Fruit fly (Drosophila melanogaster) whole organism, embryonic: Measurements from ENCODE around the gene Bcat.
A peak's percentile ranks its signal among the peaks of the same experiment; 100 is the strongest.

ENCODE experiments used
- Atf-2 ChIP-seq: fragments of 200-800 bp; sonication (Bioruptor generic); optimal IDR thresholded peaks from 2 replicates; lab custom pipeline; 2016; ENCODE audit warnings: missing biosample characterization, missing genetic modification characterization
- CG10147 ChIP-seq: fragments of 200-800 bp; sonication (Bioruptor generic); optimal IDR thresholded peaks from 2 replicates; lab custom pipeline; 2019; ENCODE audit warnings: missing biosample characterization, mild to moderate bottlenecking, missing genetic modification characterization, moderate library complexity
- CG10209 ChIP-seq: fragments of 200-800 bp; sonication (Bioruptor generic); optimal IDR thresholded peaks from 3 replicates; lab custom pipeline; 2017; ENCODE audit warnings: missing biosample characterization, mild to moderate bottlenecking, missing genetic modification characterization, missing genetic modification reagents
- CG10267 ChIP-seq: fragments of 200-800 bp; sonication (Bioruptor generic); optimal IDR thresholded peaks from 2 replicates; lab custom pipeline; 2018; ENCODE audit warnings: missing biosample characterization, mild to moderate bottlenecking, missing genetic modification characterization, moderate library complexity
- CG10366 ChIP-seq: fragments of 200-800 bp; sonication (Bioruptor generic); IDR thresholded peaks from 2 replicates; pipeline ENCODE4 v1.3.6; 2022; ENCODE audit warnings: missing biosample characterization, missing genetic modification characterization
- CG10654 ChIP-seq: fragments of 200-800 bp; sonication (Bioruptor generic); optimal IDR thresholded peaks from 2 replicates; lab custom pipeline; 2016; ENCODE audit warnings: missing biosample characterization, missing genetic modification characterization
- CG11247 ChIP-seq: fragments of 200-800 bp; sonication (Bioruptor generic); IDR thresholded peaks from 2 replicates; pipeline ENCODE4 v1.3.6; 2022; ENCODE audit warnings: missing biosample characterization, missing genetic modification characterization
- CG12155 ChIP-seq: fragments of 200-800 bp; sonication (Bioruptor generic); optimal IDR thresholded peaks from 3 replicates; lab custom pipeline; 2016; ENCODE audit warnings: missing biosample characterization, missing genetic modification characterization
- CG13775 ChIP-seq: fragments of 200-800 bp; sonication (Bioruptor generic); optimal IDR thresholded peaks from 3 replicates; lab custom pipeline; 2017; ENCODE audit warnings: missing biosample characterization, mild to moderate bottlenecking, missing genetic modification characterization
- CG15073 ChIP-seq: fragments of 200-800 bp; sonication (Bioruptor generic); optimal IDR thresholded peaks from 2 replicates; lab custom pipeline; 2016; ENCODE audit warnings: missing biosample characterization, missing genetic modification characterization
- CG1603 ChIP-seq: fragments of 200-800 bp; sonication (Bioruptor generic); optimal IDR thresholded peaks from 2 replicates; lab custom pipeline; 2019; ENCODE audit warnings: missing biosample characterization, mild to moderate bottlenecking, missing genetic modification characterization, moderate library complexity
- CG2120 ChIP-seq: fragments of 200-800 bp; sonication (Bioruptor generic); optimal IDR thresholded peaks from 3 replicates; lab custom pipeline; 2016; ENCODE audit warnings: missing biosample characterization, missing genetic modification characterization
- CG2712 ChIP-seq: fragments of 200-800 bp; optimal IDR thresholded peaks from 3 replicates; lab custom pipeline; 2019; ENCODE audit warnings: missing biosample characterization, mild to moderate bottlenecking, missing genetic modification characterization, moderate library complexity
- CG34422 ChIP-seq: fragments of 200-800 bp; sonication (Bioruptor generic); IDR thresholded peaks from 3 replicates; pipeline ENCODE4 v1.3.6; 2022; ENCODE audit warnings: missing biosample characterization, missing genetic modification characterization
- CG3726 ChIP-seq: fragments of 200-800 bp; sonication (Bioruptor generic); IDR thresholded peaks from 3 replicates; pipeline ENCODE4, ENCODE4 v1.3.6; 2022; ENCODE audit warnings: missing biosample characterization, missing genetic modification characterization
- CG4282 ChIP-seq: fragments of 200-800 bp; sonication (Bioruptor generic); optimal IDR thresholded peaks from 2 replicates; lab custom pipeline; 2016; ENCODE audit warnings: missing biosample characterization, missing genetic modification characterization
- CG4820 ChIP-seq: fragments of 200-800 bp; sonication (Bioruptor generic); optimal IDR thresholded peaks from 3 replicates; lab custom pipeline; 2016; ENCODE audit warnings: missing biosample characterization, missing genetic modification characterization
- CG7271 ChIP-seq: fragments of 200-800 bp; sonication (Bioruptor generic); optimal IDR thresholded peaks from 2 replicates; lab custom pipeline; 2018; ENCODE audit warnings: missing biosample characterization, mild to moderate bottlenecking, missing genetic modification characterization, moderate library complexity
- CG7372 ChIP-seq: fragments of 200-800 bp; sonication (Bioruptor generic); IDR thresholded peaks from 2 replicates; pipeline ENCODE4 v1.3.6; 2022; ENCODE audit warnings: missing biosample characterization, missing genetic modification characterization
- CG7963 ChIP-seq: fragments of 200-800 bp; sonication (Bioruptor generic); IDR thresholded peaks from 3 replicates; pipeline ENCODE4 v1.3.6; 2022; ENCODE audit warnings: missing biosample characterization, missing genetic modification characterization; ENCODE audit not compliant: partially characterized antibody
- CG8388 ChIP-seq: fragments of 200-800 bp; sonication (Bioruptor generic); optimal IDR thresholded peaks from 2 replicates; lab custom pipeline; 2019; ENCODE audit warnings: missing biosample characterization, mild to moderate bottlenecking, missing genetic modification characterization, moderate library complexity
- CG9876 ChIP-seq: fragments of 200-800 bp; sonication (Bioruptor generic); optimal IDR thresholded peaks from 2 replicates; lab custom pipeline; 2016; ENCODE audit warnings: missing biosample characterization, missing genetic modification characterization
- CrebB ChIP-seq: fragments of 200-800 bp; sonication (Bioruptor generic); optimal IDR thresholded peaks from 3 replicates; lab custom pipeline; 2018; ENCODE audit warnings: missing biosample characterization, mild to moderate bottlenecking, missing genetic modification characterization
- Fer1 ChIP-seq: fragments of 200-800 bp; sonication (Bioruptor generic); optimal IDR thresholded peaks from 2 replicates; lab custom pipeline; 2017; ENCODE audit warnings: missing biosample characterization, mild to moderate bottlenecking, missing genetic modification characterization
- GATAe ChIP-seq: fragments of 200-800 bp; sonication (Bioruptor generic); conservative IDR thresholded peaks from 2 replicates; pipeline ENCODE4 v1.3.6; 2022; ENCODE audit warnings: missing biosample characterization, missing genetic modification characterization
- Gug ChIP-seq: fragments of 200-800 bp; sonication (Bioruptor generic); IDR thresholded peaks from 4 replicates; pipeline ENCODE4 v1.3.6; 2022; ENCODE audit warnings: missing biosample characterization, missing genetic modification characterization
- HHEX ChIP-seq: fragments of 200-800 bp; sonication (Bioruptor generic); optimal IDR thresholded peaks from 3 replicates; lab custom pipeline; 2017; ENCODE audit warnings: missing biosample characterization, mild to moderate bottlenecking, missing genetic modification characterization, missing genetic modification reagents
- HmgD ChIP-seq: fragments of 200-800 bp; sonication (Bioruptor generic); optimal IDR thresholded peaks from 3 replicates; lab custom pipeline; 2016; ENCODE audit warnings: missing biosample characterization, missing genetic modification characterization
- Hr78 ChIP-seq, 2 experiments: fragments of 200-800 bp in 1 of 2; fragments of >200 bp in 1 of 2; sonication (Bioruptor generic) in 1 of 2; optimal IDR thresholded peaks; 2 replicates each; lab custom pipeline; 2017 to 2019; ENCODE audit warnings: missing biosample characterization in 2 of 2, missing genetic modification characterization in 2 of 2, mild to moderate bottlenecking in 1 of 2, moderate library complexity in 1 of 2
- Hsf ChIP-seq: fragments of 200-800 bp; sonication (Bioruptor generic); optimal IDR thresholded peaks from 3 replicates; lab custom pipeline; 2016; ENCODE audit warnings: missing biosample characterization, missing genetic modification characterization
- Lhr ChIP-seq: fragments of 200-800 bp; sonication (Bioruptor generic); optimal IDR thresholded peaks from 3 replicates; lab custom pipeline; 2017; ENCODE audit warnings: mild to moderate bottlenecking, missing biosample characterization, missing genetic modification reagents, missing genetic modification characterization
- Sry-δ ChIP-seq: fragments of 200-800 bp; sonication (Bioruptor generic); optimal IDR thresholded peaks from 2 replicates; lab custom pipeline; 2016; ENCODE audit warnings: missing biosample characterization, missing genetic modification characterization
- ac ChIP-seq: fragments of 200-800 bp; sonication (Bioruptor generic); optimal IDR thresholded peaks from 3 replicates; lab custom pipeline; 2017; ENCODE audit warnings: missing biosample characterization, mild to moderate bottlenecking, missing genetic modification characterization
- btn ChIP-seq: fragments of 200-800 bp; sonication (Bioruptor generic); optimal IDR thresholded peaks from 2 replicates; lab custom pipeline; 2016; ENCODE audit warnings: missing biosample characterization, missing genetic modification characterization
- dati ChIP-seq: fragments of 200-800 bp; sonication (Bioruptor generic); IDR thresholded peaks from 2 replicates; pipeline ENCODE4 v1.3.6; 2022; ENCODE audit warnings: missing biosample characterization, missing genetic modification characterization
- dysf ChIP-seq: fragments of 200-800 bp; sonication (Bioruptor generic); IDR thresholded peaks from 3 replicates; pipeline ENCODE4 v1.3.6; 2022; ENCODE audit warnings: missing biosample characterization, missing genetic modification characterization
- emc ChIP-seq: fragments of 200-800 bp; sonication (Bioruptor generic); optimal IDR thresholded peaks from 2 replicates; lab custom pipeline; 2016; ENCODE audit warnings: missing biosample characterization, missing genetic modification characterization
- gem ChIP-seq: fragments of 200-800 bp; sonication (Bioruptor generic); optimal IDR thresholded peaks from 2 replicates; lab custom pipeline; 2019; ENCODE audit warnings: missing biosample characterization, mild to moderate bottlenecking, missing genetic modification characterization, moderate library complexity
- kay ChIP-seq: fragments of 200-800 bp; sonication (Bioruptor generic); optimal IDR thresholded peaks from 2 replicates; lab custom pipeline; 2016; ENCODE audit warnings: missing biosample characterization, missing genetic modification characterization
- lab ChIP-seq: fragments of 200-800 bp; sonication (Bioruptor generic); optimal IDR thresholded peaks from 3 replicates; lab custom pipeline; 2017; ENCODE audit warnings: missing biosample characterization, missing genetic modification characterization, mild to moderate bottlenecking, moderate library complexity, missing genetic modification reagents
- luna ChIP-seq: fragments of 200-800 bp; sonication (Bioruptor generic); optimal IDR thresholded peaks from 2 replicates; lab custom pipeline; 2016; ENCODE audit warnings: missing biosample characterization, missing genetic modification characterization
- mirr ChIP-seq: fragments of 200-800 bp; sonication (Bioruptor generic); optimal IDR thresholded peaks from 3 replicates; lab custom pipeline; 2018; ENCODE audit warnings: missing biosample characterization, mild to moderate bottlenecking, missing genetic modification characterization
- oc ChIP-seq: fragments of 200-800 bp; sonication (Bioruptor generic); optimal IDR thresholded peaks from 2 replicates; lab custom pipeline; 2018; ENCODE audit warnings: missing biosample characterization, mild to moderate bottlenecking, missing genetic modification characterization, moderate library complexity
- odd ChIP-seq: fragments of 200-800 bp; sonication (Bioruptor generic); optimal IDR thresholded peaks from 2 replicates; lab custom pipeline; 2017; ENCODE audit warnings: missing biosample characterization, mild to moderate bottlenecking, missing genetic modification characterization
- pfk ChIP-seq: fragments of 200-800 bp; sonication (Bioruptor generic); optimal IDR thresholded peaks from 2 replicates; lab custom pipeline; 2018; ENCODE audit warnings: missing biosample characterization, mild to moderate bottlenecking, missing genetic modification characterization, moderate library complexity
- ro ChIP-seq: fragments of 200-800 bp; sonication (Bioruptor generic); IDR thresholded peaks from 2 replicates; pipeline ENCODE4 v1.3.6; 2022; ENCODE audit warnings: missing biosample characterization, missing genetic modification characterization
- row ChIP-seq: fragments of 200-800 bp; sonication (Bioruptor generic); IDR thresholded peaks from 3 replicates; pipeline ENCODE4 v1.3.6; 2022; ENCODE audit warnings: missing biosample characterization, missing genetic modification characterization
- stc ChIP-seq: fragments of 200-800 bp; sonication (Bioruptor generic); IDR thresholded peaks from 2 replicates; pipeline ENCODE4 v1.3.6; 2022; ENCODE audit warnings: missing biosample characterization, missing genetic modification characterization
- tap ChIP-seq: fragments of 200-800 bp; optimal IDR thresholded peaks from 3 replicates; lab custom pipeline; 2019; ENCODE audit warnings: missing biosample characterization, mild to moderate bottlenecking, missing genetic modification characterization, moderate library complexity
- tin ChIP-seq: fragments of 200-800 bp; sonication (Bioruptor generic); optimal IDR thresholded peaks from 3 replicates; lab custom pipeline; 2016; ENCODE audit warnings: missing biosample characterization, missing genetic modification characterization
- trh ChIP-seq: fragments of 200-800 bp; sonication (Bioruptor generic); optimal IDR thresholded peaks from 2 replicates; lab custom pipeline; 2016; ENCODE audit warnings: missing biosample characterization, missing genetic modification characterization
- yki ChIP-seq: fragments of >200 bp; optimal IDR thresholded peaks from 3 replicates; lab custom pipeline; 2018

The Bcat gene

dm6 chrX:13434065-13434464 is 37.4 kb downstream of the Bcat start (continued):
- 0 out of 4 replicates have a peak, but pooled peaks have one; percentile 29 for TF ChIP-seq Gug (GFP tag; lab: Robert Waterston, UW)
- TF ChIP-seq CG7372 (GFP tag; lab: Robert Waterston, UW): no peak
- TF ChIP-seq luna (GFP tag; lab: Kevin White, UChicago): no peak
- TF ChIP-seq CG7271 (tag; lab: Kevin White, UChicago): no peak
- TF ChIP-seq btn: no peak
- TF ChIP-seq mirr (GFP tag; lab: Kevin White, UChicago): no peak
- peak; percentile 23; the same call in 1 of the 2 replicates for TF ChIP-seq CG11247
- no peak for TF ChIP-seq CG4282 (GFP tag; lab: Kevin White, UChicago)
- TF ChIP-seq emc (GFP tag; lab: Kevin White, UChicago): no peak
- TF ChIP-seq CG10209 (GFP tag; lab: Kevin White, UChicago): no peak
- no peak for TF ChIP-seq GATAe (GFP tag; lab: Robert Waterston, UW)
- TF ChIP-seq odd (GFP tag; lab: Kevin White, UChicago): no peak
- no peak for TF ChIP-seq CG2712
- TF ChIP-seq CG4820 (GFP tag; lab: Kevin White, UChicago): no peak
- no peak for TF ChIP-seq Lhr
- no peak for TF ChIP-seq CG34422 (GFP tag; lab: Robert Waterston, UW)
- TF ChIP-seq lab: peak; percentile 58
- no peak for TF ChIP-seq CG7963
- no peak for TF ChIP-seq CG8388 (GFP tag; lab: Kevin White, UChicago)
- no peak for TF ChIP-seq ro (GFP tag; lab: Robert Waterston, UW)
- peak; percentile 34 for TF ChIP-seq gem (tag; lab: Kevin White, UChicago)
- no peak for TF ChIP-seq trh (GFP tag; lab: Kevin White, UChicago)
- TF ChIP-seq oc (tag; lab: Kevin White, UChicago): no peak
- peak; percentile 37 for TF ChIP-seq CG2120 (GFP tag; lab: Kevin White, UChicago)
- no peak for TF ChIP-seq CG10654
- TF ChIP-seq CrebB (tag; lab: Kevin White, UChicago): no peak
- TF ChIP-seq Fer1 (GFP tag; lab: Kevin White, UChicago): no peak
- TF ChIP-seq HHEX (GFP tag; lab: Kevin White, UChicago): peak; percentile 9
- TF ChIP-seq dati (GFP tag; lab: Robert Waterston, UW): no peak
- TF ChIP-seq HmgD (GFP tag; lab: Kevin White, UChicago): no peak
- TF ChIP-seq CG10366: peak; percentile 27; the same call in 1 of the 2 replicates
- TF ChIP-seq kay (GFP tag; lab: Kevin White, UChicago): no peak
- no peak for TF ChIP-seq CG10147 (GFP tag; lab: Kevin White, UChicago)
- no peak for TF ChIP-seq stc (GFP tag; lab: Robert Waterston, UW)
- TF ChIP-seq Hr78 (GFP tag; optimal IDR thresholded peaks at IDR 0.05; lab: Kevin White, UChicago): no peak
- 0 out of 3 replicates have a peak, but pooled peaks have one; percentile 34 for TF ChIP-seq dysf (GFP tag; lab: Robert Waterston, UW)
- TF ChIP-seq CG13775: no peak
- no peak for TF ChIP-seq ac (GFP tag; lab: Kevin White, UChicago)
- no peak for TF ChIP-seq CG9876 (GFP tag; lab: Kevin White, UChicago)
- TF ChIP-seq pfk (GFP tag; lab: Kevin White, UChicago): no peak
- TF ChIP-seq Hsf: peak; percentile 4
- no peak for TF ChIP-seq CG1603 (tag; lab: Kevin White, UChicago)
- no peak for TF ChIP-seq Sry-δ
- no peak for TF ChIP-seq CG3726 (GFP tag; lab: Robert Waterston, UW)
- TF ChIP-seq CG10267: no peak
- TF ChIP-seq CG12155 (GFP tag; lab: Kevin White, UChicago): no peak
- TF ChIP-seq tin (GFP tag; lab: Kevin White, UChicago): no peak
- TF ChIP-seq yki (lab: Kevin White, UChicago): no peak
- TF ChIP-seq CG15073: no peak
- TF ChIP-seq tap (tag; lab: Kevin White, UChicago): no peak
- TF ChIP-seq Atf-2 (GFP tag; lab: Kevin White, UChicago): no peak
- TF ChIP-seq row (GFP tag; lab: Robert Waterston, UW): peak; percentile 46
